Worm (Caenorhabditis elegans) whole organism, dauer: ENCODE data around the gene pqbp-1.1.

Source experiments
- unc-62 ChIP-seq: sonication (generic microtip); optimal IDR thresholded peaks from 2 replicates; lab custom pipeline; 2017; ENCODE audit warnings: missing biosample characterization, missing genetic modification reagents, missing genetic modification characterization

Gene pqbp-1.1

ce11 chrIV:247494-247893 is 14.0 kb downstream of the pqbp-1.1 start:
- TF ChIP-seq unc-62 (GFP tag; lab: Kevin White, UChicago), result no peak

ce11 chrIV:244843-245242 is 16.6 kb downstream of the pqbp-1.1 start, which contains the start of gene aass-1:
aass-1 (plus strand) TSS chrIV:245143.
- TF ChIP-seq unc-62 (GFP tag; lab: Kevin White, UChicago), result no peak

- no peak for TF ChIP-seq unc-62 (GFP tag; lab: Kevin White, UChicago)
Measured at ce11 chrIV:244278-244677, 17.2 kb downstream of the pqbp-1.1 start.

- TF ChIP-seq unc-62 (GFP tag; lab: Kevin White, UChicago), result no peak
Measured at ce11 chrIV:240257-240754, 21.2 kb downstream of the pqbp-1.1 start, which contains the start of the genes fnta-1 and cogc-8. fnta-1 (minus strand) TSS chrIV:240307. cogc-8 (plus strand) TSS chrIV:240451.

ce11 chrIV:237350-237749 is 24.1 kb downstream of the pqbp-1.1 start, which contains the start of gene ints-13:
ints-13 (minus strand) TSS chrIV:237450.
- TF ChIP-seq unc-62 (GFP tag; lab: Kevin White, UChicago), result no peak

ce11 chrIV:236138-236537 is 25.3 kb downstream of the pqbp-1.1 start:
- no peak for TF ChIP-seq unc-62 (GFP tag; lab: Kevin White, UChicago)

ce11 chrIV:231673-232072 is 29.8 kb downstream of the pqbp-1.1 start, which contains the start of gene gtf-2H1:
gtf-2H1 (minus strand) TSS chrIV:231773.
- TF ChIP-seq unc-62 (GFP tag; lab: Kevin White, UChicago), result no peak

- no peak for TF ChIP-seq unc-62 (GFP tag; lab: Kevin White, UChicago)
Measured at ce11 chrIV:218252-218651, 43.2 kb downstream of the pqbp-1.1 start, which contains the start of gene prdx-6. prdx-6 (plus strand) TSS chrIV:218552.

ce11 chrIV:210591-210990 is 50.9 kb downstream of the pqbp-1.1 start:
- no peak for TF ChIP-seq unc-62 (GFP tag; lab: Kevin White, UChicago)
